Fruit fly (Drosophila melanogaster) Kc167 (cell line): ENCODE data around the gene Cpsf100.

Source experiments
- Myc ChIP-seq: fragments of >200 bp; optimal IDR thresholded peaks from 2 replicates; lab custom pipeline; 2017; ENCODE audit warnings: missing external identifiers
- Sin3A ChIP-seq: fragments of >200 bp; optimal IDR thresholded peaks from 2 replicates; lab custom pipeline; 2018; ENCODE audit warnings: missing external identifiers
- ttk ChIP-seq: sonication (Bioruptor generic); optimal IDR thresholded peaks from 2 replicates; lab custom pipeline; 2017; ENCODE audit warnings: missing external identifiers

- TF ChIP-seq ttk (lab: Kevin White, UChicago) (no peak), Myc (lab: Kevin White, UChicago) (no peak), Sin3A (lab: Kevin White, UChicago) (no peak)
Observed at dm6 chr3R:28989388-28989787, 45.0 kb upstream of the Cpsf100 start.
